Fruit fly (Drosophila melanogaster) whole organism, embryonic: ENCODE measurements around the gene sesB.

Source experiments
- Abd-B ChIP-seq: fragments of 200-800 bp; sonication (Bioruptor generic); optimal IDR thresholded peaks from 2 replicates; lab custom pipeline; 2018; ENCODE audit warnings: missing biosample characterization, mild to moderate bottlenecking, missing genetic modification characterization, moderate library complexity
- Asciz ChIP-seq: fragments of 200-800 bp; sonication (Bioruptor generic); optimal IDR thresholded peaks from 2 replicates; lab custom pipeline; 2017; ENCODE audit warnings: missing biosample characterization, mild to moderate bottlenecking, missing genetic modification characterization, missing genetic modification reagents
- Awh ChIP-seq: fragments of 200-800 bp; sonication (Bioruptor generic); IDR thresholded peaks from 2 replicates; pipeline ENCODE4, ENCODE4 v1.3.6; 2022; ENCODE audit warnings: missing biosample characterization, missing genetic modification characterization
- BEAF-32 ChIP-seq: fragments of 200-800 bp; sonication (Bioruptor generic); optimal IDR thresholded peaks from 3 replicates; lab custom pipeline; 2017; ENCODE audit warnings: missing biosample characterization, missing genetic modification characterization, mild to moderate bottlenecking, moderate library complexity, missing genetic modification reagents
- CG11560 ChIP-seq: fragments of 200-800 bp; sonication (Bioruptor generic); IDR thresholded peaks from 3 replicates; pipeline ENCODE4 v1.3.6; 2022; ENCODE audit warnings: missing biosample characterization, missing genetic modification characterization
- CG14441 ChIP-seq: fragments of 200-800 bp; sonication (Bioruptor generic); IDR thresholded peaks from 2 replicates; pipeline ENCODE4 v1.3.6; 2022; ENCODE audit warnings: missing biosample characterization, missing genetic modification characterization
- CG15011 ChIP-seq: fragments of 200-800 bp; sonication (Bioruptor generic); optimal IDR thresholded peaks from 3 replicates; lab custom pipeline; 2018; ENCODE audit warnings: missing biosample characterization, mild to moderate bottlenecking, missing genetic modification characterization
- CG1602 ChIP-seq: fragments of 200-800 bp; sonication (Bioruptor generic); optimal IDR thresholded peaks from 3 replicates; lab custom pipeline; 2016; ENCODE audit warnings: missing biosample characterization, missing genetic modification characterization
- CG16813 ChIP-seq: fragments of 200-800 bp; sonication (Bioruptor generic); IDR thresholded peaks from 3 replicates; pipeline ENCODE4 v1.3.6; 2022; ENCODE audit warnings: missing biosample characterization, missing genetic modification characterization; ENCODE audit not compliant: partially characterized antibody
- CG16815 ChIP-seq: fragments of 200-800 bp; sonication (Bioruptor generic); optimal IDR thresholded peaks from 3 replicates; lab custom pipeline; 2017; ENCODE audit warnings: missing biosample characterization, mild to moderate bottlenecking, missing genetic modification characterization
- CG2116 ChIP-seq: fragments of 200-800 bp; sonication (Bioruptor generic); optimal IDR thresholded peaks from 3 replicates; lab custom pipeline; 2018; ENCODE audit warnings: missing biosample characterization, mild to moderate bottlenecking, missing genetic modification characterization
- CG30020 ChIP-seq: fragments of 200-800 bp; optimal IDR thresholded peaks from 2 replicates; lab custom pipeline; 2019; ENCODE audit warnings: missing biosample characterization, mild to moderate bottlenecking, missing genetic modification characterization, moderate library complexity
- CG32532 ChIP-seq: fragments of 200-800 bp; sonication (Bioruptor generic); IDR thresholded peaks from 2 replicates; pipeline ENCODE4 v1.3.6; 2022; ENCODE audit warnings: missing biosample characterization, missing genetic modification characterization
- CG33213 ChIP-seq: fragments of 200-800 bp; sonication (Bioruptor generic); optimal IDR thresholded peaks from 3 replicates; lab custom pipeline; 2016; ENCODE audit warnings: missing biosample characterization, missing genetic modification characterization
- CG34422 ChIP-seq: fragments of 200-800 bp; sonication (Bioruptor generic); IDR thresholded peaks from 3 replicates; pipeline ENCODE4 v1.3.6; 2022; ENCODE audit warnings: missing biosample characterization, missing genetic modification characterization
- CG6654 ChIP-seq: fragments of 200-800 bp; sonication (Bioruptor generic); optimal IDR thresholded peaks from 2 replicates; lab custom pipeline; 2017; ENCODE audit warnings: missing biosample characterization, mild to moderate bottlenecking, missing genetic modification characterization
- CG7786 ChIP-seq: fragments of 200-800 bp; sonication (Bioruptor generic); optimal IDR thresholded peaks from 2 replicates; lab custom pipeline; 2016; ENCODE audit warnings: missing biosample characterization, missing genetic modification characterization
- CG8944 ChIP-seq: fragments of 200-800 bp; sonication (Bioruptor generic); optimal IDR thresholded peaks from 3 replicates; lab custom pipeline; 2016; ENCODE audit warnings: missing biosample characterization, missing genetic modification characterization
- CkIIα-i1 ChIP-seq: fragments of 200-800 bp; sonication (Bioruptor generic); IDR thresholded peaks from 2 replicates; pipeline ENCODE4 v1.3.6; 2022; ENCODE audit warnings: missing biosample characterization, missing genetic modification characterization
- D ChIP-seq, 2 experiments: fragments of 200-800 bp in 1 of 2; fragments of >200 bp in 1 of 2; sonication (Bioruptor generic) in 1 of 2; optimal IDR thresholded peaks; 2 replicates in 1 of 2; 3 replicates in 1 of 2; lab custom pipeline; 2017; ENCODE audit warnings: mild to moderate bottlenecking in 1 of 2, missing biosample characterization in 1 of 2, missing genetic modification characterization in 1 of 2, missing genetic modification reagents in 1 of 2
- Dll ChIP-seq: fragments of 200-800 bp; sonication (Bioruptor generic); IDR thresholded peaks from 4 replicates; pipeline ENCODE4 v1.3.6; 2022; ENCODE audit warnings: missing biosample characterization, missing genetic modification characterization; ENCODE audit not compliant: partially characterized antibody
- MBD-R2 ChIP-seq: fragments of 200-800 bp; sonication (Bioruptor generic); IDR thresholded peaks from 2 replicates; pipeline ENCODE4 v1.3.6; 2022; ENCODE audit warnings: missing biosample characterization, missing genetic modification characterization
- Med ChIP-seq: fragments of 200-800 bp; sonication (Bioruptor generic); peaks from one replicate; lab custom pipeline; 2016; ENCODE audit warnings: missing biosample characterization, missing genetic modification characterization, mild to moderate bottlenecking, inconsistent platforms, moderate library complexity
- Scr ChIP-seq: fragments of 200-800 bp; sonication (Bioruptor generic); IDR thresholded peaks from 2 replicates; pipeline ENCODE4 v1.3.6; 2022; ENCODE audit warnings: missing biosample characterization, missing genetic modification characterization; ENCODE audit not compliant: partially characterized antibody
- Sox100B ChIP-seq: fragments of 200-800 bp; sonication (Bioruptor generic); optimal IDR thresholded peaks from 3 replicates; lab custom pipeline; 2018; ENCODE audit warnings: missing biosample characterization, mild to moderate bottlenecking, missing genetic modification characterization
- chinmo ChIP-seq: fragments of 200-800 bp; sonication (Bioruptor generic); IDR thresholded peaks from 4 replicates; pipeline ENCODE4 v1.3.6; 2022; ENCODE audit warnings: missing biosample characterization, missing genetic modification characterization; ENCODE audit not compliant: partially characterized antibody
- cwo ChIP-seq: fragments of 200-800 bp; sonication (Bioruptor generic); optimal IDR thresholded peaks from 3 replicates; lab custom pipeline; 2017; ENCODE audit warnings: missing biosample characterization, missing genetic modification characterization, mild to moderate bottlenecking, moderate library complexity, missing genetic modification reagents
- dm ChIP-seq: fragments of 200-800 bp; sonication (Bioruptor generic); optimal IDR thresholded peaks from 3 replicates; lab custom pipeline; 2016; ENCODE audit warnings: missing biosample characterization, missing genetic modification characterization
- ems ChIP-seq: fragments of 200-800 bp; sonication (Bioruptor generic); optimal IDR thresholded peaks from 3 replicates; lab custom pipeline; 2016; ENCODE audit warnings: missing biosample characterization, missing genetic modification characterization
- ewg ChIP-seq: fragments of 200-800 bp; sonication (Bioruptor generic); optimal IDR thresholded peaks from 3 replicates; lab custom pipeline; 2017; ENCODE audit warnings: mild to moderate bottlenecking, missing biosample characterization, missing genetic modification reagents, missing genetic modification characterization
- exex ChIP-seq: fragments of 200-800 bp; sonication (Bioruptor generic); optimal IDR thresholded peaks from 4 replicates; lab custom pipeline; 2018; ENCODE audit warnings: missing biosample characterization, mild to moderate bottlenecking, missing genetic modification characterization, moderate library complexity
- grn ChIP-seq: fragments of 200-800 bp; sonication (Bioruptor generic); optimal IDR thresholded peaks from 3 replicates; lab custom pipeline; 2017; ENCODE audit warnings: missing biosample characterization, missing genetic modification characterization
- hth ChIP-seq: fragments of >200 bp; optimal IDR thresholded peaks from 2 replicates; lab custom pipeline; 2017; ENCODE audit warnings: inconsistent platforms
- jigr1 ChIP-seq: fragments of 200-800 bp; sonication (Bioruptor generic); IDR thresholded peaks from 3 replicates; pipeline ENCODE4 v1.3.6; 2022; ENCODE audit warnings: missing biosample characterization, missing genetic modification characterization
- kah ChIP-seq: fragments of 200-800 bp; sonication (Bioruptor generic); optimal IDR thresholded peaks from 2 replicates; lab custom pipeline; 2018; ENCODE audit warnings: missing biosample characterization, mild to moderate bottlenecking, missing genetic modification characterization
- knrl ChIP-seq: fragments of 200-800 bp; sonication (Bioruptor generic); IDR thresholded peaks from 3 replicates; pipeline ENCODE4 v1.3.6; 2022; ENCODE audit warnings: missing biosample characterization, missing genetic modification characterization; ENCODE audit not compliant: partially characterized antibody
- lab ChIP-seq: fragments of 200-800 bp; sonication (Bioruptor generic); optimal IDR thresholded peaks from 3 replicates; lab custom pipeline; 2017; ENCODE audit warnings: missing biosample characterization, missing genetic modification characterization, mild to moderate bottlenecking, moderate library complexity, missing genetic modification reagents
- nau ChIP-seq: fragments of 200-800 bp; sonication (Bioruptor generic); optimal IDR thresholded peaks from 3 replicates; lab custom pipeline; 2017; ENCODE audit warnings: missing biosample characterization, mild to moderate bottlenecking, missing genetic modification characterization, missing genetic modification reagents
- pfk ChIP-seq: fragments of 200-800 bp; sonication (Bioruptor generic); optimal IDR thresholded peaks from 2 replicates; lab custom pipeline; 2018; ENCODE audit warnings: missing biosample characterization, mild to moderate bottlenecking, missing genetic modification characterization, moderate library complexity
- pnt ChIP-seq: fragments of 200-800 bp; sonication (Bioruptor generic); optimal IDR thresholded peaks from 3 replicates; lab custom pipeline; 2016; ENCODE audit warnings: missing biosample characterization, missing genetic modification characterization
- psq ChIP-seq: fragments of 200-800 bp; sonication (Bioruptor generic); optimal IDR thresholded peaks from 2 replicates; lab custom pipeline; 2017; ENCODE audit warnings: missing biosample characterization, missing genetic modification characterization
- sd ChIP-seq: fragments of 200-800 bp; sonication (Bioruptor generic); optimal IDR thresholded peaks from 3 replicates; lab custom pipeline; 2018; ENCODE audit warnings: missing biosample characterization, mild to moderate bottlenecking, missing genetic modification characterization, moderate library complexity
- sens ChIP-seq: fragments of 200-800 bp; sonication (Bioruptor generic); peaks from one replicate; lab custom pipeline; 2016; ENCODE audit warnings: missing biosample characterization, missing genetic modification characterization
- sisA ChIP-seq: fragments of 200-800 bp; sonication (Bioruptor generic); IDR thresholded peaks from 2 replicates; pipeline ENCODE4 v1.3.6; 2022; ENCODE audit warnings: missing biosample characterization, missing genetic modification characterization
- sqz ChIP-seq: fragments of 200-800 bp; sonication (Bioruptor generic); optimal IDR thresholded peaks from 3 replicates; lab custom pipeline; 2018; ENCODE audit warnings: missing biosample characterization, mild to moderate bottlenecking, missing genetic modification characterization
- sug ChIP-seq: fragments of 200-800 bp; optimal IDR thresholded peaks from 2 replicates; lab custom pipeline; 2019; ENCODE audit warnings: missing biosample characterization, mild to moderate bottlenecking, missing genetic modification characterization, moderate library complexity
- tll ChIP-seq, 2 experiments: fragments of 200-800 bp in 1 of 2; fragments of >200 bp in 1 of 2; sonication (Bioruptor generic) in 1 of 2; optimal IDR thresholded peaks; 2 replicates each; lab custom pipeline; 2017 to 2019; ENCODE audit warnings: missing biosample characterization in 2 of 2, missing genetic modification characterization in 2 of 2, mild to moderate bottlenecking in 1 of 2, moderate library complexity in 1 of 2
- usp ChIP-seq: fragments of >200 bp; optimal IDR thresholded peaks from 2 replicates; lab custom pipeline; 2017; ENCODE audit warnings: missing biosample characterization, missing genetic modification characterization

Gene sesB

DNA sequence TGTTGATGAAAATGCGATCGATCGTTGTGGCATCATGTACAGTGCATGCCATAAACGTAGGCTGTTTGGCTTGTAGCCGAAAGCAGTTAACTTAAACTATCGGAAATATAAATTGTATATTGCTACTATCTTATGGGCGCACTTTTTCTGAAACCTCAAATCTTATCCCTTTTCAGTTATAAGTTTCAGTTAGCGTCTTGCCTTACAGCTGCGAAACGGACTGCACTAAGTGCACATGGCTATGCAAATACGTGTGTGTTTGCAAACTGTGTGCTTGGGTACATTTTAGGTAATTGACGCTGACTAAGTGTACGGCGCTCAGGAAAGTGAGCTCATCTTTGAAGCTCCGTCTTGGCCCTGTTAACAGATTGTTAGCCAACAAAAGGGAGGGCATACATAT lies 11.1 kb downstream of the sesB start (continued):
- TF ChIP-seq psq (GFP tag; lab: Kevin White, UChicago) (no peak), hth (lab: Kevin White, UChicago) (no peak), sisA (GFP tag; lab: Robert Waterston, UW) (peak; percentile 56), CG14441 (peak; percentile 76), CG15011 (GFP tag; lab: Kevin White, UChicago) (no peak), grn (no peak), Sox100B (GFP tag; lab: Kevin White, UChicago) (peak; percentile 59), Asciz (peak; percentile 22), lab (GFP tag; lab: Kevin White, UChicago) (peak; percentile 61), CG7786 (GFP tag; lab: Kevin White, UChicago) (peak; percentile 2), CG16813 (no peak), jigr1 (GFP tag; lab: Robert Waterston, UW) (no peak), CG1602 (GFP tag; lab: Kevin White, UChicago) (peak; percentile 8), cwo (peak; percentile 11), CG30020 (tag; lab: Kevin White, UChicago) (no peak), BEAF-32 (GFP tag; lab: Kevin White, UChicago) (no peak), CG16815 (GFP tag; lab: Kevin White, UChicago) (no peak), nau (GFP tag; lab: Kevin White, UChicago) (peak; percentile 23), Awh (GFP tag; lab: Robert Waterston, UW) (peak; percentile 56; the same call in 1 of the 2 replicates), ems (peak; percentile 42), CG8944 (GFP tag; lab: Kevin White, UChicago) (peak; percentile 7), CG34422 (GFP tag; lab: Robert Waterston, UW) (peak; percentile 34; the same call in 1 of the 3 replicates), pfk (GFP tag; lab: Kevin White, UChicago) (no peak)

DNA sequence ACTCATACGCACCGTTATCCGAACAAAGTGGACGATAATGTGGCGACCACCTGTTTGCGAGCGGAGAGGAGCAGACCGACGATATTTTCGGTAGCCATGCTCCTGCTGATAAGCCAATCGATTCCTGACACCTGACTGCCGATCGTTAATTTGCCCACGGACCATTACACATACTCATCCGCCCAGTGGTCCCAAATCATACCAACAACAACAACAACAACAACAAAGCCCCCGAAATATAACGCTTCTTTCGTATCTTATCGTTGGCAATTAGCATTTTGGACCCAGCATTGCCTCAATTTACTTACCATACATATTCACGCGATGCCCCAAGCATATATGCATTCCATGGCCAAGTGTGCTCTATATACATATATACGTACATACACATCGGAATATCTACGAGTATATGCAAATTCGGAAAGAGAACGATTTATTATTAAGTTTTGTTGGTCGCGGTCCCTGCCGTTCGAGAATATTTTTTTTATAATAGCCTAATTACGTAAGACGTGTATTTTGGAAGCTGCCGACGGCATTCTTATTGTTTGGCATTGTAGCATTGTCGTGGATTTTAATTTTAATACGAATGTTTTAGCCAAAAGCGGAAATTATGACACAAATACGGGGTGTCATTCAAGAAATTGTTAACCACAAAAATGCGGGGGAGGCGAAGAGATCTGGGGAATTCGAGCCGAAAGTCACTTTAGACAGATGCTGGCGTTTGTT lies 11.6 kb downstream of the sesB start:
- no peak for TF ChIP-seq pnt
- TF ChIP-seq usp (GFP tag; lab: Kevin White, UChicago): no peak
- TF ChIP-seq CkIIα-i1 (GFP tag; lab: Robert Waterston, UW): no peak
- TF ChIP-seq CG6654 (GFP tag; lab: Kevin White, UChicago): no peak
- peak; percentile 48 for TF ChIP-seq Med
- TF ChIP-seq D (optimal IDR thresholded peaks at IDR 0.05; lab: Kevin White, UChicago): no peak
- TF ChIP-seq D (GFP tag; optimal IDR thresholded peaks at IDR 0.05; lab: Kevin White, UChicago): no peak
- no peak for TF ChIP-seq CG11560
- no peak for TF ChIP-seq MBD-R2 (GFP tag; lab: Robert Waterston, UW)
- TF ChIP-seq tll (GFP tag; optimal IDR thresholded peaks at IDR 0.05; lab: Kevin White, UChicago): no peak
- TF ChIP-seq CG2116 (GFP tag; lab: Kevin White, UChicago): no peak
- no peak for TF ChIP-seq CG8944 (GFP tag; lab: Kevin White, UChicago)
- TF ChIP-seq sens (GFP tag; lab: Kevin White, UChicago): peak; percentile 60
- peak; percentile 38 for TF ChIP-seq sug
- TF ChIP-seq ewg (GFP tag; lab: Kevin White, UChicago): no peak
- no peak for TF ChIP-seq sqz
- TF ChIP-seq dm (GFP tag; lab: Kevin White, UChicago): no peak
- no peak for TF ChIP-seq Abd-B (GFP tag; lab: Kevin White, UChicago)
- peak; percentile 53 for TF ChIP-seq sd
- TF ChIP-seq Dll: no peak
- peak; percentile 87 for TF ChIP-seq exex (tag; lab: Kevin White, UChicago)
- no peak for TF ChIP-seq CG33213
- TF ChIP-seq Scr: no peak
- TF ChIP-seq grn: no peak
- 0 out of 4 replicates have a peak, but pooled peaks have one; percentile 44 for TF ChIP-seq chinmo (GFP tag; lab: Robert Waterston, UW)
- TF ChIP-seq kah (GFP tag; lab: Kevin White, UChicago): peak; percentile 11
- TF ChIP-seq knrl (GFP tag; lab: Robert Waterston, UW): no peak
- TF ChIP-seq CG32532 (GFP tag; lab: Robert Waterston, UW): no peak
